Worm (Caenorhabditis elegans) whole organism, mixed stage, embryonic: Measurements from ENCODE around the gene pdcd-2.

Experiments
- M03D4.4 ChIP-seq: sonication (generic microtip); optimal IDR thresholded peaks from 2 replicates; lab custom pipeline; 2017; ENCODE audit warnings: mild to moderate bottlenecking, missing genetic modification characterization, missing compliant biosample characterization
- bed-3 ChIP-seq: fragments of 200-800 bp; sonication (Bioruptor generic); optimal IDR thresholded peaks from 3 replicates; lab custom pipeline; 2018; ENCODE audit warnings: mild to moderate bottlenecking, missing genetic modification characterization, moderate library complexity, missing compliant biosample characterization
- blmp-1 ChIP-seq: fragments of 150-350 bp; optimal IDR thresholded peaks from 2 replicates; lab custom pipeline; 2014; ENCODE audit warnings: missing biosample characterization, missing genetic modification characterization
- ceh-43 ChIP-seq: fragments of 200-800 bp; sonication (Bioruptor generic); optimal IDR thresholded peaks from 2 replicates; lab custom pipeline; 2018; ENCODE audit warnings: mild to moderate bottlenecking, missing genetic modification characterization, moderate library complexity, missing compliant biosample characterization
- ceh-83 ChIP-seq: fragments of 200-800 bp; sonication (Bioruptor generic); optimal IDR thresholded peaks from 2 replicates; lab custom pipeline; 2018; ENCODE audit warnings: mild to moderate bottlenecking, missing genetic modification characterization, missing compliant biosample characterization
- ces-1 ChIP-seq: fragments of 150-350 bp; optimal IDR thresholded peaks from 2 replicates; lab custom pipeline; 2014; ENCODE audit warnings: missing biosample characterization, missing genetic modification reagents, missing genetic modification characterization
- cnd-1 ChIP-seq: fragments of 200-800 bp; sonication (Bioruptor generic); optimal IDR thresholded peaks from 2 replicates; lab custom pipeline; 2018; ENCODE audit warnings: mild to moderate bottlenecking, missing genetic modification characterization, missing compliant biosample characterization
- drap-1 ChIP-seq: fragments of 200-800 bp; sonication (Bioruptor generic); optimal IDR thresholded peaks from 3 replicates; lab custom pipeline; 2018; ENCODE audit warnings: mild to moderate bottlenecking, missing genetic modification characterization, missing compliant biosample characterization
- elt-1 ChIP-seq: sonication (generic microtip); optimal IDR thresholded peaks from 2 replicates; lab custom pipeline; 2017; ENCODE audit warnings: missing genetic modification characterization, mild to moderate bottlenecking, missing compliant biosample characterization, antibody characterized with exemption, moderate library complexity, borderline replicate concordance; ENCODE audit not compliant: insufficient read depth
- flh-1 ChIP-seq: fragments of 200-800 bp; sonication (Bioruptor generic); optimal IDR thresholded peaks from 2 replicates; lab custom pipeline; 2018; ENCODE audit warnings: mild to moderate bottlenecking, missing genetic modification characterization, moderate library complexity, missing compliant biosample characterization
- lin-13 ChIP-seq: fragments of 150-350 bp; optimal IDR thresholded peaks from 2 replicates; lab custom pipeline; 2014; ENCODE audit warnings: missing biosample characterization, missing genetic modification characterization
- lin-32 ChIP-seq: fragments of 200-800 bp; sonication (Bioruptor generic); optimal IDR thresholded peaks from 2 replicates; lab custom pipeline; 2018; ENCODE audit warnings: mild to moderate bottlenecking, missing genetic modification characterization, missing compliant biosample characterization
- lsy-2 ChIP-seq: fragments of 150-350 bp; optimal IDR thresholded peaks from 2 replicates; lab custom pipeline; 2014; ENCODE audit warnings: missing biosample characterization, missing genetic modification characterization
- mab-5 ChIP-seq: fragments of 150-350 bp; optimal IDR thresholded peaks from 2 replicates; lab custom pipeline; 2014; ENCODE audit warnings: missing biosample characterization, missing genetic modification characterization
- mep-1 ChIP-seq: fragments of 150-350 bp; optimal IDR thresholded peaks from 2 replicates; lab custom pipeline; 2017; ENCODE audit warnings: missing biosample characterization, missing genetic modification reagents, missing genetic modification characterization, inconsistent platforms
- mls-2 ChIP-seq: sonication (generic microtip); optimal IDR thresholded peaks from 2 replicates; lab custom pipeline; 2016; ENCODE audit warnings: mild to moderate bottlenecking, missing genetic modification characterization, moderate library complexity, missing compliant biosample characterization
- nhr-12 ChIP-seq: fragments of 150-350 bp; optimal IDR thresholded peaks from 2 replicates; lab custom pipeline; 2014; ENCODE audit warnings: missing biosample characterization, missing genetic modification characterization
- nhr-237 ChIP-seq: fragments of 150-350 bp; optimal IDR thresholded peaks from 2 replicates; lab custom pipeline; 2014; ENCODE audit warnings: missing biosample characterization, missing genetic modification characterization
- nhr-28 ChIP-seq: fragments of 150-350 bp; optimal IDR thresholded peaks from 2 replicates; lab custom pipeline; 2014; ENCODE audit warnings: missing biosample characterization, missing genetic modification characterization
- nhr-76 ChIP-seq: sonication (generic microtip); optimal IDR thresholded peaks from 2 replicates; lab custom pipeline; 2017; ENCODE audit warnings: missing biosample characterization, missing genetic modification characterization
- pha-4 ChIP-seq: fragments of 150-350 bp; optimal IDR thresholded peaks from 2 replicates; lab custom pipeline; 2018; ENCODE audit warnings: missing biosample characterization, missing genetic modification reagents, missing genetic modification characterization
- sem-2 ChIP-seq: fragments of 200-800 bp; sonication (Bioruptor generic); optimal IDR thresholded peaks from 2 replicates; lab custom pipeline; 2018; ENCODE audit warnings: mild to moderate bottlenecking, missing genetic modification characterization, missing compliant biosample characterization
- sptf-1 ChIP-seq: sonication (generic microtip); optimal IDR thresholded peaks from 2 replicates; lab custom pipeline; 2017; ENCODE audit warnings: mild to moderate bottlenecking, missing genetic modification characterization, moderate library complexity, missing compliant biosample characterization
- tbx-8 ChIP-seq: fragments of 200-800 bp; sonication (Bioruptor generic); optimal IDR thresholded peaks from 2 replicates; lab custom pipeline; 2018; ENCODE audit warnings: mild to moderate bottlenecking, missing genetic modification characterization, moderate library complexity, missing compliant biosample characterization
- unc-120 ChIP-seq: sonication (generic microtip); optimal IDR thresholded peaks from 2 replicates; lab custom pipeline; 2017; ENCODE audit warnings: missing genetic modification characterization, missing compliant biosample characterization; ENCODE audit not compliant: poor library complexity, severe bottlenecking
- unc-39 ChIP-seq: fragments of 150-350 bp; optimal IDR thresholded peaks from 2 replicates; lab custom pipeline; 2014; ENCODE audit warnings: missing biosample characterization, missing genetic modification characterization
- unc-62 ChIP-seq: fragments of 150-350 bp; optimal IDR thresholded peaks from 2 replicates; lab custom pipeline; 2014; ENCODE audit warnings: missing biosample characterization, missing genetic modification reagents, missing genetic modification characterization
- zip-8 ChIP-seq: fragments of 150-350 bp; optimal IDR thresholded peaks from 2 replicates; lab custom pipeline; 2014; ENCODE audit warnings: missing biosample characterization, missing genetic modification characterization

The pdcd-2 gene

ce11 chrIII:4391938-4392337, 25.9 kb downstream of the pdcd-2 start:
- TF ChIP-seq elt-1 (tag; lab: Kevin White, UChicago) (peak; percentile 63), lin-32 (no peak)

DNA sequence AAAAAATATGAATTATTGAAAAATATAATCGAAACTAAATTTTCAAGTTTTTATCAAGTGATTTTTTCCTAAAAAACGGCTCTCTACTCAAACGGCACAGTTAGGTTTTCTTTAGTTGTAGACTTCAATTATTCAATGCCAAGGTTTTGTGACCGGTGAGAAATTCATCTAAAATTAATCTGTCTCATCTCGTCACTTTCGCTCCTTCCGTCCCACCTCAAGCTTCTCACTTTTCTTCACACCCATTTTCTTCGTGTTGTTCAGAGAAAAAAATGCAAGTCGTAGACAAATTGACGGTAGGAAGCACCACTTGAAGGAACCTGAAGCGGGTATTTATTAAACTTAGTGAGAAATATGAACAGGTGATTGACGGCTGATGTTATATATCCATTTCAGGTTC, 26.5 kb downstream of the pdcd-2 start:
- TF ChIP-seq ces-1 (GFP tag; lab: Kevin White, UChicago) (no peak), zip-8 (tag; lab: Kevin White, UChicago) (no peak), nhr-76 (tag; lab: Kevin White, UChicago) (no peak), unc-120 (tag; lab: Kevin White, UChicago) (no peak), lin-32 (no peak), ceh-83 (GFP tag; lab: Kevin White, UChicago) (no peak), unc-39 (tag; lab: Kevin White, UChicago) (no peak), tbx-8 (GFP tag; lab: Kevin White, UChicago) (no peak), drap-1 (GFP tag; lab: Kevin White, UChicago) (no peak), nhr-237 (no peak), cnd-1 (tag; lab: Kevin White, UChicago) (no peak), M03D4.4 (tag; lab: Kevin White, UChicago) (no peak), mab-5 (tag; lab: Kevin White, UChicago) (no peak), pha-4 (no peak)

DNA sequence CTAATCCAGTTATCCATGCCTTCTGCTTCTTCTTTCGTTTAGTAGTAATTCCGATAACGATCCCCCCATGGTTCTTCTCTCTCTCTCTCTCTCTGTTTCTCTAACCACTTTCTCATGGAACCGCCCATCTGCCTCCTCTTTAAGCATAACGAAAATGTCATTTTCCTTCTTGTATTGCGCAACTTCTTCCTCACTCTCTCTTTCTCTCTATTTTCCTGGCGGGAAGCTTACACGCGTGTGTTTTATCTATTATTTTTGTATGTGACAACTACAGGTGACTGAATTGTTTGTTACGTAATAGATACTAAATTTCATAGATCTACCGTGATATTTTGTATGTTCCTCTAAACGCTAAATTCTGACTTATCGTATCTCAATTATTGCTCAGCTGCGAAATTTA, 27.4 kb downstream of the pdcd-2 start:
- TF ChIP-seq blmp-1 (no peak), unc-39 (tag; lab: Kevin White, UChicago) (no peak), bed-3 (no peak), zip-8 (tag; lab: Kevin White, UChicago) (peak; percentile 95), lin-13 (tag; lab: Kevin White, UChicago) (no peak), mab-5 (tag; lab: Kevin White, UChicago) (no peak), flh-1 (GFP tag; lab: Kevin White, UChicago) (no peak)

DNA sequence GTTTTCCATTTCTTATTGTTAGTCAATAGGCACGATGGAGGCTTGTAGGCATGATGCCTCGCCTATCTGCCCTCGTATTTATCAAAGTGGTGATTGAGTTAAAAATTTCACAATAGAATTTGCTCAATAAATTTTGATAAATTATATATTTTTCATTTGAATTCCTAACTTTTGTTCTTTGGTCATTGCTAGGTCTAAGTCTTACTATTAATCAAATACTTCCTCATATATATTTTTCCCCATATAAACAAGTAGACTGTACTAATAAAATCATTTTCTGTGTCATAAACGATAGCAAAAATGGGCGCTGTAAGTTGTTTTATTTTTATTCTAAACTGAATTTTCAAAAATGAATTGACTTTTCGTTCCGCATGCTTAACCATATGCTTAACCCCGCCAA, 33.4 kb downstream of the pdcd-2 start, which contains the start of gene pals-28:
TSS of gene pals-28 (plus strand) at position 301 of the 400 bp plus-strand sequence.
- TF ChIP-seq M03D4.4 (tag; lab: Kevin White, UChicago) (no peak), nhr-76 (tag; lab: Kevin White, UChicago) (no peak), lin-32 (no peak), flh-1 (GFP tag; lab: Kevin White, UChicago) (no peak), nhr-12 (tag; lab: Kevin White, UChicago) (no peak), mab-5 (tag; lab: Kevin White, UChicago) (no peak), mep-1 (tag; lab: Kevin White, UChicago) (no peak), lin-13 (tag; lab: Kevin White, UChicago) (no peak)

- TF ChIP-seq nhr-76 (tag; lab: Kevin White, UChicago) (no peak), cnd-1 (tag; lab: Kevin White, UChicago) (no peak), nhr-28 (tag; lab: Kevin White, UChicago) (no peak), pha-4 (no peak), sptf-1 (tag; lab: Kevin White, UChicago) (no peak), tbx-8 (GFP tag; lab: Kevin White, UChicago) (no peak), drap-1 (GFP tag; lab: Kevin White, UChicago) (no peak), unc-62 (no peak), bed-3 (no peak), lsy-2 (tag; lab: Kevin White, UChicago) (no peak)
Measured at ce11 chrIII:4382118-4382517, 35.7 kb downstream of the pdcd-2 start.

ce11 chrIII:4381343-4381742, 36.5 kb downstream of the pdcd-2 start, which contains the start of gene pals-27:
pals-27 (plus strand) TSS chrIII:4381643.
- TF ChIP-seq ceh-43, result no peak

ce11 chrIII:4380835-4381234, 37.0 kb downstream of the pdcd-2 start:
- TF ChIP-seq ces-1 (GFP tag; lab: Kevin White, UChicago), result peak; percentile 73
- TF ChIP-seq sem-2 (GFP tag; lab: Kevin White, UChicago), result no peak
- no peak for TF ChIP-seq unc-39 (tag; lab: Kevin White, UChicago)
- peak; percentile 38 for TF ChIP-seq mep-1 (tag; lab: Kevin White, UChicago)
- no peak for TF ChIP-seq ceh-83 (GFP tag; lab: Kevin White, UChicago)
- TF ChIP-seq lin-13 (tag; lab: Kevin White, UChicago), result peak; percentile 57
- TF ChIP-seq mab-5 (tag; lab: Kevin White, UChicago), result no peak
- TF ChIP-seq sptf-1 (tag; lab: Kevin White, UChicago), result no peak
- TF ChIP-seq lsy-2 (tag; lab: Kevin White, UChicago), result peak; percentile 21
- peak; percentile 13 for TF ChIP-seq mls-2 (tag; lab: Kevin White, UChicago)
- no peak for TF ChIP-seq drap-1 (GFP tag; lab: Kevin White, UChicago)
- TF ChIP-seq pha-4, result no peak
- no peak for TF ChIP-seq flh-1 (GFP tag; lab: Kevin White, UChicago)
